Worm (Caenorhabditis elegans) whole organism, L4 larva: ENCODE data around the gene Y43F8C.15.

Source experiments
- ZK546.5 ChIP-seq, 2 experiments: sonication (generic microtip); optimal IDR thresholded peaks; 2 replicates each; lab custom pipeline; 2017; ENCODE audit warnings: missing biosample characterization in 2 of 2, missing genetic modification characterization in 2 of 2
- aly-2 ChIP-seq: sonication (generic microtip); optimal IDR thresholded peaks from 2 replicates; lab custom pipeline; 2018; ENCODE audit warnings: missing biosample characterization, missing genetic modification characterization
- cey-2 ChIP-seq: sonication (generic microtip); optimal IDR thresholded peaks from 3 replicates; lab custom pipeline; 2017; ENCODE audit warnings: missing genetic modification characterization, mild to moderate bottlenecking, missing compliant biosample characterization, antibody characterized with exemption, borderline replicate concordance; ENCODE audit not compliant: insufficient read depth
- ztf-11 ChIP-seq: fragments of 150-350 bp; optimal IDR thresholded peaks from 2 replicates; lab custom pipeline; 2014; ENCODE audit warnings: missing biosample characterization, missing genetic modification characterization

DNA sequence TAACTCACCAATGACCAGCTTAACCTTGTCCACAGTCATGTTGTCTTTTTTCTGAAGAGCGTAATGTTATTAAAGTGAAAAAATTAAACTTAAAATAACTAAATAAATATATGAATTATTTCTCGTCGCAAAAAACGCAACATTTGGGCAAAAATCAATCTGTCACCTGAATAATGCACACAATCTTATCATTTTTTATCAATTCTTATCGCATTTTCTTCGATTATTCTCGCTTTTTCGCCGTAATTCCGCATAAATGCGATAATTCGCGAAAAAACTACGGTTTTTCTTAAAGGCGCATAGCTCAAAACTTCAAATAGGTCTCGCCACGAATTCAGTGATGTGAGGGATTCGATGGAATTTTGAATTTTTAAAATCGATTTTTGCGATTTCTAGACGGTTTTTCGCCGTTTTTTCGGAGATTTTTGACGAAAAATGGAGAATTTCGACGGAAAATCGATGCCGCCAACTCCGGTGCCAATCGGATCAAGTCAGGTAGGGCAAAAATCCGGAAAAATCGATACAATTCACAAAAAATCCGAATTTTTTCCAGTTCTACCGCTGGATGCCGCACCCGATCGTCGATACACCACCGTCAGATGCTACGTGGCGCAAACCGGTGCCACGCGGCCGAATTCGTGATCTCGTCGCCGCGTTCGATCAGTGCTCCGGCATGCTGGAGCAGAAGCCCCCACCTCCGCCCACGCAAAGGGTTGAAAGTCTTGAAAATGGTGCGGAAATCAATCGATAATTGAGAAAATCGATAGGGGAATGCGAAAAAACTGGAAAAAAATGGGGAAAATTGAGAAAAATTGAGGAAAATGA lies 12.9 kb downstream of the Y43F8C.15 start, which contains the start of the genes Y43F8C.13 and ani-3:
- TF ChIP-seq aly-2 (no peak), cey-2 (tag; lab: Kevin White, UChicago) (no peak), ztf-11 (tag; lab: Kevin White, UChicago) (no peak), ZK546.5 (tag; optimal IDR thresholded peaks at IDR 0.05; lab: Kevin White, UChicago) (no peak)
